Fruit fly (Drosophila melanogaster) S2 (cell line): Measurements from ENCODE around the gene Cnep1r2.

Source experiments
- CG8478 ChIP-seq: fragments of >200 bp; optimal IDR thresholded peaks from 2 replicates; lab custom pipeline; 2018
- CTCF ChIP-seq, 2 experiments: fragments of >200 bp; optimal IDR thresholded peaks; 2 replicates each; lab custom pipeline; 2018

dm6 chr3L:10682725-10683367 lies 44.9 kb downstream of the Cnep1r2 start:
- no peak for TF ChIP-seq CTCF (optimal IDR thresholded peaks at IDR 0.05; lab: Kevin White, UChicago)
- no peak for TF ChIP-seq CG8478 (lab: Kevin White, UChicago)
